Worm (Caenorhabditis elegans) whole organism, L1 larva: ENCODE data around the gene col-181.

Experiments used
- elt-2 ChIP-seq: sonication (generic microtip); optimal IDR thresholded peaks from 2 replicates; lab custom pipeline; 2016; ENCODE audit warnings: missing genetic modification characterization, mild to moderate bottlenecking, inconsistent platforms, missing compliant biosample characterization, missing genetic modification reagents
- nhr-12 ChIP-seq: sonication (generic microtip); optimal IDR thresholded peaks from 2 replicates; lab custom pipeline; 2017; ENCODE audit warnings: missing biosample characterization, missing genetic modification characterization
- tlp-1 ChIP-seq: fragments of 150-350 bp; optimal IDR thresholded peaks from 2 replicates; lab custom pipeline; 2014; ENCODE audit warnings: missing biosample characterization, missing genetic modification characterization
- ztf-11 ChIP-seq, 2 experiments: sonication (generic microtip); optimal IDR thresholded peaks; 2 replicates each; lab custom pipeline; 2016 to 2017; ENCODE audit warnings: missing genetic modification characterization in 2 of 2, missing biosample characterization in 1 of 2, missing compliant biosample characterization in 1 of 2

DNA sequence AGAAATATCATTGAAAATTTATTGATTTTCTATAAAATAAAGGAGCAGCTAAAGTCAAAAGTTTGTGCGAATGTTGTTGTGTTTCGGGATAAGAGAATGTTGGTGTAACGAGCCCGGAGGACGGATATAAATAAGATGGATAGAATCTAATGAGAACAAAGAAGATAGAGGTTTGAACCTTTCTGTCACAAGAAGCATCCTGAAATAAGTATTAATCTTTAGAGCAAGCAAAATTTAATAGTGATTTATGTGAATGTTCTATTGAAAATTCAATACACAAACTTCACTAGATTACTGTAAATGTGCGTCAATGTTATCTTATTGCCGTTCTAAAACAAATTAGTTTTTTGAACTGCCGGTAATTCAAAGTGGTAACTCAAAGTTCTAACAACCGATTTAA lies 1.0 kb upstream of the col-181 start, which contains the start of gene W03G11.3:
- TF ChIP-seq tlp-1 (tag; lab: Kevin White, UChicago) (no peak), ztf-11 (tag; optimal IDR thresholded peaks at IDR 0.05; lab: Kevin White, UChicago) (no peak), nhr-12 (no peak), elt-2 (no peak)
